Fruit fly (Drosophila melanogaster): ENCODE measurements around the gene CG32643.
A peak's percentile ranks its signal among the peaks of the same experiment; 100 is the strongest.

CG32643 gene

dm6 chrX:12984224-12984623 is at the start of gene CG32643:
Gene CG32643, plus strand, starts transcription at chrX:12984524.
- TF ChIP-seq CG8478 (optimal IDR thresholded peaks at IDR 0.05) (no peak), CTCF (optimal IDR thresholded peaks at IDR 0.05) (no peak)

DNA sequence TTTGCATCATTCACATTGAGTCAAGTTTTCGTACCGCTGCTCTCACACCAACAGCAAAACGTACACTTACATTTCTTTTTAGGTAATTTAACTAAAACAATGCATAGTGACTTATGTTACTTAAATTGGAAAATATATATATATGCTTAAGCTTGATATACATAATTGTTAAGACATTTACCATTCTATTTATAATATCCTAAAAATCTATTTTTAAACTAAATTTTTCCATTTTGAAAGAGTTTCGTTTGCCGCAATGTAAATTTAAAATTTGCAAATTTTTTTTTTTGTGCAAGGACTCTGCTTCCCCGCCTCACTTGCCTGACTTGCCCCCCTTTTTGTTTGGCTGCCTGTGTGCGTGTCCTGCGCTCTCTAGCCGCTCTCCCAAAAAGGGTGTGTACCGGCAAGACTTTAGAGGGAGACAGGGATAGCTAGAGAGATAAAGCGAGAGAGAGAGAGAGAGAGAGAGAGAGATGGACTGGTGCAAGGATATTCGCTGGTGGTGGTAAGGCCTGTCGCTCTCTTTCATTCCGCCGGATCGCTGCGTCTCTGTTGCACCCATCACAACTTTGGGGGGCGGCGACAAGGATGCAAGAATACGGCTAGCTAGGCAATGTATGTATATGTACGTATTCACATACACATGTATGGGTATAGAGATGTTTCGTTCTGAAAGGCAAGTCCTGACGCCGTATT is 46.4 kb upstream of the CG32643 start:
- peak; percentile 31 to 59 for TF ChIP-seq CTCF (optimal IDR thresholded peaks at IDR 0.05)
- no peak for TF ChIP-seq CG8478 (optimal IDR thresholded peaks at IDR 0.05)

- TF ChIP-seq CTCF (optimal IDR thresholded peaks at IDR 0.05) (no peak), CG8478 (optimal IDR thresholded peaks at IDR 0.05) (no peak)
These were observed 45.3 kb upstream of the CG32643 start for dm6 chrX:12939021-12939420.

- TF ChIP-seq CTCF (optimal IDR thresholded peaks at IDR 0.05) (no peak), CG8478 (optimal IDR thresholded peaks at IDR 0.05) (no peak)
These were observed 44.4 kb upstream of the CG32643 start for dm6 chrX:12939951-12940350.

DNA sequence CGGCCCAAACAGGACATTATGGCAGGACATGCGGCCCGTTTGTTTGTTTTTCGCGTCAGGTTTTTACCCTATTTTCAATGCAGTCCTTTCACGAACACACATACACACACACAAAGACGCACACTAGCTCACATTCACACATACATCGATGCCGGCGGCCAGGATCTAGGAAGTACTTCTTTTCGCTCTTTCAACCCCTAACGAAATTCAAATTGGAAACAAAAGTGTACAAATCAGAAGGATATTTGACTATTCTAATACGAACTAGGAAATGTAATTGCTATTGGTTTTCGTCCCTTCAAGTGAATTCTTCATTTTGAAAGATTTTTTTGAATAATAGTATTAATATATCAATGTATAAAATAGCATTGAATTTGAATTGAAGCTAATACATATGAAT is 43.9 kb upstream of the CG32643 start:
- no peak for TF ChIP-seq CG8478 (optimal IDR thresholded peaks at IDR 0.05)
- TF ChIP-seq CTCF (optimal IDR thresholded peaks at IDR 0.05): no peak

- TF ChIP-seq CG8478 (optimal IDR thresholded peaks at IDR 0.05) (no peak), CTCF (optimal IDR thresholded peaks at IDR 0.05) (no peak)
These were observed 36.7 kb upstream of the CG32643 start for dm6 chrX:12947670-12948069.

- TF ChIP-seq CG8478 (optimal IDR thresholded peaks at IDR 0.05) (no peak), CTCF (optimal IDR thresholded peaks at IDR 0.05) (no peak)
These were observed 26.9 kb upstream of the CG32643 start, which contains the start of gene hec for dm6 chrX:12957412-12957895. Gene hec, minus strand, starts transcription at chrX:12957462.

DNA sequence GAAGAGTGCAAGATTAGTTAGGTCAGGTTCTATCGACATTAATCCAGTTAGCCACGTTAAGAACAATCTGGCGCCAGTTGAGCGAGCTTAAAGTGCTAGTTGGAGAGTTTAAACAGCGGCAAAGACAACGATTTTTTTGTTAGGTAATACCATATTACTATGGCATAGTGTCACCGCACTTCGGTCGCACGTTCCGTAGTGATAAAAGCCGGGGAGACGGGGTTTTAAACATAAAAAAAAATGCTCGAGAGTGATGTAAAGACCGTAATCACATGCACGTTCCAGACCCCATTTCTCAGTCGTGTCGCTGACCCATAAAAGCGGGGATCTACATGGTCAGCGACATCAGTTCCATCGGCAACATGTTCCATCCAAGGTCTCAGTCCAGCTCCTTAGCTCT is 25.4 kb upstream of the CG32643 start, which contains the start of gene CG32642:
CG32642 (plus strand) TSS at position 301 of the 400 bp plus-strand sequence.
- TF ChIP-seq CTCF (optimal IDR thresholded peaks at IDR 0.05) (no peak), CG8478 (optimal IDR thresholded peaks at IDR 0.05) (no peak)

- TF ChIP-seq CTCF (optimal IDR thresholded peaks at IDR 0.05) (no peak), CG8478 (optimal IDR thresholded peaks at IDR 0.05) (no peak)
These were observed 16.9 kb upstream of the CG32643 start, which contains the start of gene Mur11Da for dm6 chrX:12967296-12967938. Gene Mur11Da, plus strand, starts transcription at chrX:12967888.

- TF ChIP-seq CG8478 (optimal IDR thresholded peaks at IDR 0.05) (no peak), CTCF (optimal IDR thresholded peaks at IDR 0.05) (no peak)
These were observed 13.9 kb upstream of the CG32643 start, which contains the start of gene CG15721 for dm6 chrX:12970411-12970810. Gene CG15721, plus strand, starts transcription at chrX:12970711.

- no peak for TF ChIP-seq CG8478 (optimal IDR thresholded peaks at IDR 0.05)
- no peak for TF ChIP-seq CTCF (optimal IDR thresholded peaks at IDR 0.05)
These were observed 8.2 kb upstream of the CG32643 start, which contains the start of gene CG12716 for dm6 chrX:12976131-12976530. Gene CG12716, minus strand, starts transcription at chrX:12976231.

dm6 chrX:12986948-12987450 is 2.7 kb downstream of the CG32643 start:
- TF ChIP-seq CTCF (optimal IDR thresholded peaks at IDR 0.05): no peak
- TF ChIP-seq CG8478 (optimal IDR thresholded peaks at IDR 0.05): no peak

DNA sequence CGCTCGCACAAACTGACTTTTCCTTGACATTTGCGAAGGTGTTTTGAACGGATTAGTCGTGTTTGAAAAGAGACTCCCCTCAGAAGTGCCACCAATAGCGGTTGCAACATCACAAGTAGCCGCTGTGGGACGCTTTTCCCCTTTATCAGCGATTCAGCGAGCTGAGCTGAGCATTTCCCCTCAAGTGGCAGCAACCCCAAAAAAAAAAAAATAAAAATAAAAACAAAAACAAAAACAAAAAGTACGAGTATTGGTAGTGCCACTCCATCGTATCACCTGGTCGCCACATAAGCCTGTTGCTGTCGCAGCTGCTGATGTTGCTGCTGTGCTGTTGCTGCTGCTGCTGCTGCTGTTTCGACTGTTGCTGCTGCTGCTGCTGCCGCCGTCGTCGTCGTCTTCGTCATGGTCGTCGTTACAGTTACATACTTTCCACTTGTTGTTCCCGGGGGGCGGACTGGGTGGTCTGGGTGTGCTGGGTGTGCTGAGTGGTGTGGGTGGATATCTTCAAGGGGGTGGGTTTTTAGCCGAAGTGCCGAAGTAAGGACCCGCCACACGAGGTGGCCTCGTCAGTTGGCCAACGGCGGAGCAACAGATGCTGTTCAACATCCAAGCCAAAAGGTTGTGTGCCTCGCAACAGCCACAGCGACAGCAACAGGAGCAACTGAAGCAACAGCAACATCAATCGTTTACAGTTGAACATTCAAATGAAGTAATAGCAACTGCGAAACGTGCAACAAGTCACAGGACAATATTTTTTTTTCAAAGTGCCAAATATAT is 3.9 kb downstream of the CG32643 start, which contains the start of gene rsh:
rsh (plus strand) TSS at position 591 of the 777 bp plus-strand sequence.
- TF ChIP-seq CG8478 (optimal IDR thresholded peaks at IDR 0.05) (no peak), CTCF (optimal IDR thresholded peaks at IDR 0.05) (no peak)

- TF ChIP-seq CTCF (optimal IDR thresholded peaks at IDR 0.05): no peak
- no peak for TF ChIP-seq CG8478 (optimal IDR thresholded peaks at IDR 0.05)
These were observed 20.5 kb downstream of the CG32643 start, which contains the start of gene CG15719 for dm6 chrX:13004779-13005178. Gene CG15719, minus strand, starts transcription at chrX:13004879.

- TF ChIP-seq CTCF (optimal IDR thresholded peaks at IDR 0.05) (no peak), CG8478 (optimal IDR thresholded peaks at IDR 0.05) (no peak)
These were observed 28.0 kb downstream of the CG32643 start for dm6 chrX:13012289-13012688.
